Fruit fly (Drosophila melanogaster) whole organism, embryonic: ENCODE measurements around the gene CG31275.

Source experiments
- Asciz ChIP-seq: fragments of 200-800 bp; sonication (Bioruptor generic); optimal IDR thresholded peaks from 2 replicates; lab custom pipeline; 2017; ENCODE audit warnings: missing biosample characterization, mild to moderate bottlenecking, missing genetic modification characterization, missing genetic modification reagents
- CG10267 ChIP-seq: fragments of 200-800 bp; sonication (Bioruptor generic); optimal IDR thresholded peaks from 2 replicates; lab custom pipeline; 2018; ENCODE audit warnings: missing biosample characterization, mild to moderate bottlenecking, missing genetic modification characterization, moderate library complexity
- CG10431 ChIP-seq: fragments of 200-800 bp; sonication (Bioruptor generic); optimal IDR thresholded peaks from 3 replicates; lab custom pipeline; 2018; ENCODE audit warnings: missing biosample characterization, mild to moderate bottlenecking, missing genetic modification characterization
- CG11456 ChIP-seq: fragments of 200-800 bp; sonication (Bioruptor generic); IDR thresholded peaks from 3 replicates; pipeline ENCODE4 v1.3.6; 2022; ENCODE audit warnings: missing biosample characterization, missing genetic modification characterization
- CG12769 ChIP-seq: fragments of 200-800 bp; sonication (Bioruptor generic); optimal IDR thresholded peaks from 2 replicates; lab custom pipeline; 2019; ENCODE audit warnings: missing biosample characterization, mild to moderate bottlenecking, missing genetic modification characterization, moderate library complexity
- CG14050 ChIP-seq: fragments of 200-800 bp; sonication (Bioruptor generic); IDR thresholded peaks from 3 replicates; pipeline ENCODE4 v1.3.6; 2022; ENCODE audit warnings: missing biosample characterization, missing genetic modification characterization
- CG16815 ChIP-seq: fragments of 200-800 bp; sonication (Bioruptor generic); optimal IDR thresholded peaks from 3 replicates; lab custom pipeline; 2017; ENCODE audit warnings: missing biosample characterization, mild to moderate bottlenecking, missing genetic modification characterization
- CG2712 ChIP-seq: fragments of 200-800 bp; optimal IDR thresholded peaks from 3 replicates; lab custom pipeline; 2019; ENCODE audit warnings: missing biosample characterization, mild to moderate bottlenecking, missing genetic modification characterization, moderate library complexity
- CG30403 ChIP-seq: fragments of 200-800 bp; sonication (Bioruptor generic); optimal IDR thresholded peaks from 3 replicates; lab custom pipeline; 2016; ENCODE audit warnings: missing biosample characterization, missing genetic modification characterization
- CG31224 ChIP-seq: fragments of 200-800 bp; sonication (Bioruptor generic); IDR thresholded peaks from 2 replicates; pipeline ENCODE4 v1.3.6; 2022; ENCODE audit warnings: missing biosample characterization, missing genetic modification characterization
- CG32767 ChIP-seq: fragments of 200-800 bp; sonication (Bioruptor generic); IDR thresholded peaks from 2 replicates; pipeline ENCODE4 v1.3.6; 2022; ENCODE audit warnings: missing biosample characterization, missing genetic modification characterization
- CG4820 ChIP-seq: fragments of 200-800 bp; sonication (Bioruptor generic); optimal IDR thresholded peaks from 3 replicates; lab custom pipeline; 2016; ENCODE audit warnings: missing biosample characterization, missing genetic modification characterization
- CG5180 ChIP-seq: fragments of 200-800 bp; sonication (Bioruptor generic); optimal IDR thresholded peaks from 3 replicates; lab custom pipeline; 2017; ENCODE audit warnings: missing biosample characterization, missing genetic modification characterization, mild to moderate bottlenecking, moderate library complexity, missing genetic modification reagents
- CG5953 ChIP-seq: fragments of 200-800 bp; sonication (Bioruptor generic); IDR thresholded peaks from 2 replicates; pipeline ENCODE4 v1.3.6; 2022; ENCODE audit warnings: missing biosample characterization, missing genetic modification characterization
- CG7963 ChIP-seq: fragments of 200-800 bp; sonication (Bioruptor generic); IDR thresholded peaks from 3 replicates; pipeline ENCODE4 v1.3.6; 2022; ENCODE audit warnings: missing biosample characterization, missing genetic modification characterization; ENCODE audit not compliant: partially characterized antibody
- CG9609 ChIP-seq: fragments of 200-800 bp; sonication (Bioruptor generic); optimal IDR thresholded peaks from 3 replicates; lab custom pipeline; 2016; ENCODE audit warnings: missing biosample characterization, missing genetic modification characterization
- Drgx ChIP-seq: fragments of 200-800 bp; sonication (Bioruptor generic); IDR thresholded peaks from 2 replicates; pipeline ENCODE4 v1.3.6; 2022; ENCODE audit warnings: missing biosample characterization, missing genetic modification characterization
- GATAe ChIP-seq: fragments of 200-800 bp; sonication (Bioruptor generic); conservative IDR thresholded peaks from 2 replicates; pipeline ENCODE4 v1.3.6; 2022; ENCODE audit warnings: missing biosample characterization, missing genetic modification characterization
- Hr51 ChIP-seq, 2 experiments: fragments of 200-800 bp; sonication (Bioruptor generic); optimal IDR thresholded peaks; 2 replicates in 1 of 2; 3 replicates in 1 of 2; lab custom pipeline; 2016 to 2018; ENCODE audit warnings: missing biosample characterization in 2 of 2, missing genetic modification characterization in 2 of 2, mild to moderate bottlenecking in 1 of 2, moderate library complexity in 1 of 2
- Lhr ChIP-seq: fragments of 200-800 bp; sonication (Bioruptor generic); optimal IDR thresholded peaks from 3 replicates; lab custom pipeline; 2017; ENCODE audit warnings: mild to moderate bottlenecking, missing biosample characterization, missing genetic modification reagents, missing genetic modification characterization
- Meics ChIP-seq: fragments of 200-800 bp; sonication (Bioruptor generic); optimal IDR thresholded peaks from 2 replicates; lab custom pipeline; 2017; ENCODE audit warnings: missing biosample characterization, mild to moderate bottlenecking, missing genetic modification characterization
- Nf-YA ChIP-seq: fragments of 200-800 bp; sonication (Bioruptor generic); IDR thresholded peaks from 2 replicates; pipeline ENCODE4 v1.3.6; 2022; ENCODE audit warnings: missing biosample characterization, missing genetic modification characterization
- Scr ChIP-seq: fragments of 200-800 bp; sonication (Bioruptor generic); IDR thresholded peaks from 2 replicates; pipeline ENCODE4 v1.3.6; 2022; ENCODE audit warnings: missing biosample characterization, missing genetic modification characterization; ENCODE audit not compliant: partially characterized antibody
- Spps ChIP-seq: fragments of 200-800 bp; sonication (Bioruptor generic); optimal IDR thresholded peaks from 2 replicates; lab custom pipeline; 2018; ENCODE audit warnings: missing biosample characterization, mild to moderate bottlenecking, missing genetic modification characterization
- Xrp1 ChIP-seq: fragments of 200-800 bp; sonication (Bioruptor generic); IDR thresholded peaks from 2 replicates; pipeline ENCODE4 v1.3.6; 2022; ENCODE audit warnings: missing biosample characterization, missing genetic modification characterization
- ab ChIP-seq: fragments of 200-800 bp; sonication (Bioruptor generic); optimal IDR thresholded peaks from 2 replicates; lab custom pipeline; 2016; ENCODE audit warnings: missing biosample characterization, missing genetic modification characterization
- abd-A ChIP-seq: fragments of 200-800 bp; sonication (Bioruptor generic); optimal IDR thresholded peaks from 3 replicates; lab custom pipeline; 2019; ENCODE audit warnings: missing biosample characterization, mild to moderate bottlenecking, missing genetic modification characterization, moderate library complexity
- al ChIP-seq: fragments of 200-800 bp; sonication (Bioruptor generic); IDR thresholded peaks from 2 replicates; pipeline ENCODE4 v1.3.6; 2022; ENCODE audit warnings: missing biosample characterization, missing genetic modification characterization
- ase ChIP-seq: fragments of 200-800 bp; sonication (Bioruptor generic); IDR thresholded peaks from 3 replicates; pipeline ENCODE4 v1.3.6; 2022; ENCODE audit warnings: missing biosample characterization, missing genetic modification characterization
- ato ChIP-seq: fragments of 200-800 bp; sonication (Bioruptor generic); IDR thresholded peaks from 2 replicates; pipeline ENCODE4 v1.3.6; 2022; ENCODE audit warnings: missing biosample characterization, missing genetic modification characterization; ENCODE audit not compliant: partially characterized antibody
- bab2 ChIP-seq: fragments of 200-800 bp; sonication (Bioruptor generic); optimal IDR thresholded peaks from 2 replicates; lab custom pipeline; 2016; ENCODE audit warnings: missing biosample characterization, missing genetic modification characterization
- cad ChIP-seq: fragments of >200 bp; optimal IDR thresholded peaks from 2 replicates; lab custom pipeline; 2017; ENCODE audit warnings: missing biosample characterization, missing genetic modification characterization
- fru ChIP-seq: fragments of >200 bp; optimal IDR thresholded peaks from 2 replicates; lab custom pipeline; 2017
- grau ChIP-seq: fragments of 200-800 bp; optimal IDR thresholded peaks from 3 replicates; lab custom pipeline; 2019; ENCODE audit warnings: missing biosample characterization, mild to moderate bottlenecking, missing genetic modification characterization, moderate library complexity
- ken ChIP-seq: fragments of 200-800 bp; sonication (Bioruptor generic); IDR thresholded peaks from 3 replicates; pipeline ENCODE4 v1.3.6; 2022; ENCODE audit warnings: missing biosample characterization, missing genetic modification characterization
- oc ChIP-seq: fragments of 200-800 bp; sonication (Bioruptor generic); optimal IDR thresholded peaks from 2 replicates; lab custom pipeline; 2018; ENCODE audit warnings: missing biosample characterization, mild to moderate bottlenecking, missing genetic modification characterization, moderate library complexity
- p53 ChIP-seq: fragments of 200-800 bp; sonication (Bioruptor generic); optimal IDR thresholded peaks from 2 replicates; lab custom pipeline; 2016; ENCODE audit warnings: missing biosample characterization, missing genetic modification characterization
- peb ChIP-seq: fragments of 200-800 bp; sonication (Bioruptor generic); IDR thresholded peaks from 2 replicates; pipeline ENCODE4 v1.3.6; 2022; ENCODE audit warnings: missing biosample characterization, missing genetic modification characterization
- pfk ChIP-seq: fragments of 200-800 bp; sonication (Bioruptor generic); optimal IDR thresholded peaks from 2 replicates; lab custom pipeline; 2018; ENCODE audit warnings: missing biosample characterization, mild to moderate bottlenecking, missing genetic modification characterization, moderate library complexity
- phol ChIP-seq: fragments of 200-800 bp; sonication (Bioruptor generic); optimal IDR thresholded peaks from 3 replicates; lab custom pipeline; 2018; ENCODE audit warnings: missing biosample characterization, mild to moderate bottlenecking, missing genetic modification characterization, moderate library complexity
- scrt ChIP-seq: fragments of 200-800 bp; sonication (Bioruptor generic); optimal IDR thresholded peaks from 2 replicates; lab custom pipeline; 2018; ENCODE audit warnings: missing biosample characterization, mild to moderate bottlenecking, missing genetic modification characterization, moderate library complexity
- sqz ChIP-seq: fragments of 200-800 bp; sonication (Bioruptor generic); optimal IDR thresholded peaks from 3 replicates; lab custom pipeline; 2018; ENCODE audit warnings: missing biosample characterization, mild to moderate bottlenecking, missing genetic modification characterization
- stwl ChIP-seq: fragments of 200-800 bp; sonication (Bioruptor generic); optimal IDR thresholded peaks from 3 replicates; lab custom pipeline; 2018; ENCODE audit warnings: missing biosample characterization, mild to moderate bottlenecking, missing genetic modification characterization, moderate library complexity
- tio ChIP-seq: fragments of 200-800 bp; sonication (Bioruptor generic); optimal IDR thresholded peaks from 2 replicates; lab custom pipeline; 2017; ENCODE audit warnings: missing biosample characterization, missing genetic modification characterization, inconsistent platforms
- tup ChIP-seq: fragments of 200-800 bp; sonication (Bioruptor generic); optimal IDR thresholded peaks from 2 replicates; lab custom pipeline; 2016; ENCODE audit warnings: missing biosample characterization, mild to moderate bottlenecking, missing genetic modification characterization, moderate library complexity
- vvl ChIP-seq: fragments of 200-800 bp; sonication (Bioruptor generic); IDR thresholded peaks from 2 replicates; pipeline ENCODE4 v1.3.6; 2022; ENCODE audit warnings: missing biosample characterization, missing genetic modification characterization
- z ChIP-seq: fragments of 200-800 bp; sonication (Bioruptor generic); IDR thresholded peaks from 3 replicates; pipeline ENCODE4 v1.3.6; 2022; ENCODE audit warnings: missing biosample characterization, missing genetic modification characterization

The CG31275 gene

DNA sequence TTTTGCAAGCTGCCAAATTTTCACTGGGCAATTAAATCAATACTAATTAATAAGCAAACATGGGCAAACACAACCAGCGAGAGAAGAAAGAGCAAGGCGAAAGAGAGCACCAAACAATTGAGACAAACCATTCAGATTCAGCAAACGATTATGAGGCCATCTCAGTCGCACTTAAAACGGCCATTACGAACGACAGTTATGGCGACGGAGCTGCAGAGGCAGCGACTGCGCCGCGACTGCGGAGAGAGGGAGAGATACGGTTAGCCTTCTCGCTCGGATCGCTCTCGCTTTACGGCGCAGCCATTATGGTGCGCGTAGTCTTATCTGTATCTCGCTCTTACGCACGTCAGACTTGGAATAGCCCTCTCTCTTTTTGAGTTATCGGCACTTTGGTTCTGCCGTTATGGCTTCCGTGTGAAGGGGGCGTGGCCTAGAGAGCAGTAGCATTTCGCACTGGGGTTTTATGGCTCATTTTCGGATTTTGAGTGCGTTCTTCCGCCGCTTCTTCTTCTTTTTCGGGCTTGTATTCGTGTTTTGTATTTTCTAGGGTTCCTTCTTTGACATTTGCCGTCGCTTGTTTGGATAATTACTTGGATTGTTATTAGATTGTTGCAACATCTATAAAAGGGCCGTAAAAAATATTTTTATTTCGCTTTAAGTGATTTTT, 12.9 kb upstream of the CG31275 start (continued):
- TF ChIP-seq Asciz (GFP tag; lab: Kevin White, UChicago) (peak; percentile 1), abd-A (tag; lab: Kevin White, UChicago) (peak; percentile 100), CG16815 (no peak), Meics (GFP tag; lab: Kevin White, UChicago) (no peak), CG2712 (tag; lab: Kevin White, UChicago) (no peak), Lhr (GFP tag; lab: Kevin White, UChicago) (no peak), tio (GFP tag; lab: Kevin White, UChicago) (no peak), sqz (no peak), ken (no peak), tup (GFP tag; lab: Kevin White, UChicago) (no peak), CG5953 (GFP tag; lab: Robert Waterston, UW) (no peak), CG30403 (no peak), peb (GFP tag; lab: Robert Waterston, UW) (no peak), GATAe (GFP tag; lab: Robert Waterston, UW) (peak; percentile 90), oc (peak; percentile 92), fru (lab: Kevin White, UChicago) (no peak), bab2 (GFP tag; lab: Kevin White, UChicago) (no peak)

DNA sequence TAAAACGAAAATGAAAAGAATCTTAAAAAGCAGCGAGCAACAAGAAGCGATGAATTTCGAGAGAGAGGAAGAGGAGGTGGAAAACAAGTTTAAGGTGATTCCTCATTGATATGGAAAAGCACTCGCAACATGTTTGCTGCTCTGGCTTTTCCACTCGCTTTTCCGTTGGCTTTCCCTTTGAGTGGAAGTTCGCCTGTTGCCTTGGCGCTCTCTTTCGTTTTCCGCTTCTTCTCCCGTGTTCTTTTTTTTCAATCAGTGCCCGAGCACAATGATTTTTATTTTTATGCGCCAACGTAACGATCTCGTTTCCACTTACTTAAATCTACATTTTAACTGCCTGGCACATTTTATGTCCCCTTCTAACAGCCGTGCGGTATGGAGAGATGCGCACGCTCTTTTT, 12.3 kb upstream of the CG31275 start:
- 0 out of 2 replicates have a peak, but pooled peaks have one; percentile 15 for TF ChIP-seq Drgx (GFP tag; lab: Robert Waterston, UW)
- TF ChIP-seq scrt (GFP tag; lab: Kevin White, UChicago), result peak; percentile 60
- TF ChIP-seq stwl (tag; lab: Kevin White, UChicago), result no peak
- no peak for TF ChIP-seq Xrp1 (GFP tag; lab: Robert Waterston, UW)
- TF ChIP-seq peb (GFP tag; lab: Robert Waterston, UW), result no peak
- TF ChIP-seq CG10267 (tag; lab: Kevin White, UChicago), result no peak
- no peak for TF ChIP-seq CG32767
- peak; percentile 62 for TF ChIP-seq CG5180
- peak; percentile 90 for TF ChIP-seq z (GFP tag; lab: Robert Waterston, UW)
- TF ChIP-seq ato, result no peak
- no peak for TF ChIP-seq CG14050
- no peak for TF ChIP-seq CG9609 (GFP tag; lab: Kevin White, UChicago)
- TF ChIP-seq grau (tag; lab: Kevin White, UChicago), result no peak
- no peak for TF ChIP-seq ab
- TF ChIP-seq, all 482 proteins: peak for 4

DNA sequence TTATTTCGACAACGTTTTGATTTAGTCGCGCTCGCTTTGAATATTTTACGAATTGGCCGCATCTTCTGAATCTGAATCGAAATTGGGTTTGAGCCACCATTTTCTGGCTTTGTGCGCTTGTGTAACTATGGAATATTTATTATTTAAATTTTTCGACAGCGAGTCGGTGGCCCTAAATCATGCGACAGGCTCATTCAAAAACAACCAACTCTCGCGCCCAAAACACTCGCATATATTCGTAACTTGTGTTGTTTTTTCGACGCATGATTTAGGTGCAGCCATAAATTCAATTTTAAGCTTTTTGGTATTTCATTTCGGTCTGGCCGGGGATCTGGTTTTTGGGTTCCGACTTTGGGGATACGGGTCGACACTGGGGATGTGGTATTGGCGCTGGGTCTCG, 3.7 kb upstream of the CG31275 start:
- TF ChIP-seq Hr51 (GFP tag; optimal IDR thresholded peaks at IDR 0.05; lab: Kevin White, UChicago) (no peak), CG12769 (peak; percentile 26), vvl (GFP tag; lab: Robert Waterston, UW) (peak; percentile 41; the same call in 1 of the 2 replicates), abd-A (tag; lab: Kevin White, UChicago) (peak; percentile 97), ase (GFP tag; lab: Robert Waterston, UW) (0 out of 3 replicates have a peak, but pooled peaks have one; percentile 26)

DNA sequence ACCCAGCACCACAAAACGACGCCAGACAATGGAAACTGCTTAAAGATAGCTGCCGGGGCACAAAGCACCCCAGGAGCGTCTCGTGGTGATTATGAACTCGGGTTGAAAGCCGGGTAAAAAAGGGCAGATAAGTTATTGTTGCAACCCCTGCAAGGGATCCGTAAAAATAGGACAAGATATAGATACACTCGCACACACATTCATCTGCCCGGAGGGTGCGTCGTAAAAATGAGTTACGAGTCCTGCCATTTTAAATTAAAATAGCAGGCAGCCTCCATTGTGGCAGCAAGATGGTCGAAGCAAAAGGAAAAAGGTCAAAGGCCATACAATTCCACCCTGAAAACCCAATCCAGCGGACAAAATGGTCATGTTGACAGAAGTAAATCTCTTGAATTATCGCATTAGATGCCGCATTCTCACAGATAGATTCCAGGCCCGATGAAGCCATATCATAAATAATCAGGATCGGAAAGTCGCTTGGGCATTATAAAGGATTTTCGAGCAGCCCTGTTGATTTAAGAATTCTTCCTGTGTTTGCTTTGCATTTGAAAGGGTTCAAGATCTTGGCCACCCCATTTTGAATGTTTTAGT, 1.0 kb downstream of the CG31275 start:
- TF ChIP-seq CG10431 (GFP tag; lab: Kevin White, UChicago) (no peak), p53 (GFP tag; lab: Kevin White, UChicago) (no peak), Nf-YA (GFP tag; lab: Robert Waterston, UW) (no peak), CG31224 (GFP tag; lab: Robert Waterston, UW) (no peak), CG4820 (GFP tag; lab: Kevin White, UChicago) (no peak), phol (peak; percentile 57), pfk (GFP tag; lab: Kevin White, UChicago) (no peak), al (GFP tag; lab: Robert Waterston, UW) (no peak), Scr (GFP tag; lab: Robert Waterston, UW) (no peak), Spps (tag; lab: Kevin White, UChicago) (no peak), cad (peak; percentile 69), CG11456 (no peak), CG7963 (GFP tag; lab: Robert Waterston, UW) (no peak)
